Worm (Caenorhabditis elegans) whole organism, L4 larva: ENCODE results near the gene dao-4.

Source experiments
- F37D6.2 ChIP-seq: sonication (generic microtip); optimal IDR thresholded peaks from 2 replicates; lab custom pipeline; 2016; ENCODE audit warnings: mild to moderate bottlenecking, missing genetic modification characterization, missing compliant biosample characterization
- ceh-44 ChIP-seq: fragments of 200-800 bp; sonication (Bioruptor generic); IDR thresholded peaks from 2 replicates; pipeline ENCODE4 v1.3.6; 2022; ENCODE audit warnings: missing genetic modification reagents, missing genetic modification characterization, missing compliant biosample characterization
- lin-1 ChIP-seq: fragments of 200-800 bp; sonication (Bioruptor generic); IDR thresholded peaks from 2 replicates; pipeline ENCODE4 v1.3.6; 2022; ENCODE audit warnings: missing genetic modification reagents, missing genetic modification characterization, missing compliant biosample characterization
- nhr-102 ChIP-seq: sonication (generic microtip); optimal IDR thresholded peaks from 2 replicates; lab custom pipeline; 2016; ENCODE audit warnings: mild to moderate bottlenecking, missing genetic modification characterization, moderate library complexity, missing compliant biosample characterization
- zag-1 ChIP-seq: fragments of 150-350 bp; optimal IDR thresholded peaks from 2 replicates; lab custom pipeline; 2014; ENCODE audit warnings: missing biosample characterization, missing genetic modification characterization

- TF ChIP-seq ceh-44 (GFP tag; lab: Robert Waterston, UW) (no peak), zag-1 (no peak), nhr-102 (tag; lab: Kevin White, UChicago) (no peak), F37D6.2 (no peak), lin-1 (no peak)
Observed at ce11 chrX:10027556-10027955, 47.5 kb upstream of the dao-4 start, which contains the start of gene mkk-4.
